Worm (Caenorhabditis elegans) whole organism, L2 larva: ENCODE data around the gene C01G6.9.

Experiments
- unc-55 ChIP-seq: fragments of 150-350 bp; sonication (generic microtip); optimal IDR thresholded peaks from 3 replicates; lab custom pipeline; 2014; ENCODE audit warnings: missing biosample characterization, missing genetic modification reagents, missing genetic modification characterization
- ztf-11 ChIP-seq: sonication (generic microtip); optimal IDR thresholded peaks from 2 replicates; lab custom pipeline; 2017; ENCODE audit warnings: missing biosample characterization, missing genetic modification characterization

- no peak for TF ChIP-seq ztf-11 (tag; lab: Kevin White, UChicago)
- TF ChIP-seq unc-55, result no peak
These were observed 22.7 kb downstream of the C01G6.9 start, which contains the start of gene C01G6.4 for ce11 chrII:9272942-9273341.
